Fruit fly (Drosophila melanogaster): Measurements from ENCODE around the gene CG18223.

Gene CG18223

dm6 chr3L:18898086-18898470 lies 22.0 kb downstream of the CG18223 start, which contains the start of gene CG3902 (continued):
- no peak for TF ChIP-seq Sox100B (GFP tag; optimal IDR thresholded peaks at IDR 0.05)
- TF ChIP-seq CG9215 (GFP tag; IDR thresholded peaks at IDR 0.05): no peak
- no peak for TF ChIP-seq CG8359 (GFP tag; optimal IDR thresholded peaks at IDR 0.05; ENCODE audit: borderline replicate concordance)
- no peak for TF ChIP-seq Sry-β (GFP tag; optimal IDR thresholded peaks at IDR 0.05)
- TF ChIP-seq CG6254 (GFP tag; optimal IDR thresholded peaks at IDR 0.05): no peak
- TF ChIP-seq CG17328 (GFP tag; IDR thresholded peaks at IDR 0.05): no peak
- TF ChIP-seq CG17186 (GFP tag; optimal IDR thresholded peaks at IDR 0.05): no peak
- TF ChIP-seq ERR (GFP tag; optimal IDR thresholded peaks at IDR 0.05): no peak
- peak; percentile 7 for TF ChIP-seq CG4707 (GFP tag; optimal IDR thresholded peaks at IDR 0.05)
- no peak for TF ChIP-seq sc (optimal IDR thresholded peaks at IDR 0.05)
- no peak for TF ChIP-seq sc (GFP tag; optimal IDR thresholded peaks at IDR 0.05)
- no peak for TF ChIP-seq Dp (GFP tag; optimal IDR thresholded peaks at IDR 0.05)
- no peak for TF ChIP-seq CG12236 (GFP tag; optimal IDR thresholded peaks at IDR 0.05)
- no peak for TF ChIP-seq CG10274 (GFP tag; optimal IDR thresholded peaks at IDR 0.05)
- TF ChIP-seq CG18262 (tag; optimal IDR thresholded peaks at IDR 0.05): no peak
- TF ChIP-seq Sry-δ (GFP tag; optimal IDR thresholded peaks at IDR 0.05): no peak
- peak; percentile 32 for TF ChIP-seq gcm2 (GFP tag; optimal IDR thresholded peaks at IDR 0.05)
- TF ChIP-seq CG8478 (optimal IDR thresholded peaks at IDR 0.05): no peak
- TF ChIP-seq CG9817 (tag; optimal IDR thresholded peaks at IDR 0.05): no peak
- TF ChIP-seq CG11247 (GFP tag; IDR thresholded peaks at IDR 0.05): 0 out of 2 replicates have a peak, but pooled peaks have one; percentile 28
- TF ChIP-seq crol (GFP tag; IDR thresholded peaks at IDR 0.05): 0 out of 2 replicates have a peak, but pooled peaks have one; percentile 23
- no peak for TF ChIP-seq ind (GFP tag; optimal IDR thresholded peaks at IDR 0.05)
- no peak for TF ChIP-seq Ets97D (GFP tag; optimal IDR thresholded peaks at IDR 0.05)
- TF ChIP-seq CG9932 (GFP tag; IDR thresholded peaks at IDR 0.05): no peak
- peak; percentile 27 for TF ChIP-seq CrebB (tag; optimal IDR thresholded peaks at IDR 0.05)
- no peak for TF ChIP-seq Hmx (GFP tag; optimal IDR thresholded peaks at IDR 0.05)
- TF ChIP-seq Taf1 (GFP tag; IDR thresholded peaks at IDR 0.05): no peak
- TF ChIP-seq CG10321 (GFP tag; IDR thresholded peaks at IDR 0.05): no peak
- TF ChIP-seq Fer2 (tag; optimal IDR thresholded peaks at IDR 0.05): no peak
- no peak for TF ChIP-seq CG17802 (tag; optimal IDR thresholded peaks at IDR 0.05)
- peak; percentile 47 for TF ChIP-seq CG13296 (GFP tag; optimal IDR thresholded peaks at IDR 0.05)
- no peak for TF ChIP-seq CG4424 (GFP tag; optimal IDR thresholded peaks at IDR 0.05)
- TF ChIP-seq BtbVII (GFP tag; optimal IDR thresholded peaks at IDR 0.05): peak; percentile 43
- TF ChIP-seq CG12071 (GFP tag; optimal IDR thresholded peaks at IDR 0.05): peak; percentile 37
- no peak for TF ChIP-seq MTF-1 (GFP tag; optimal IDR thresholded peaks at IDR 0.05; ENCODE audit: borderline replicate concordance)
- no peak for TF ChIP-seq CG15479 (GFP tag; optimal IDR thresholded peaks at IDR 0.05)
- no peak for TF ChIP-seq disco-r (GFP tag; optimal IDR thresholded peaks at IDR 0.05)
- TF ChIP-seq CG10147 (GFP tag; optimal IDR thresholded peaks at IDR 0.05): peak; percentile 18
- TF ChIP-seq en (GFP tag; optimal IDR thresholded peaks at IDR 0.05): no peak
- TF ChIP-seq ssp (GFP tag; IDR thresholded peaks at IDR 0.05): no peak
- no peak for TF ChIP-seq dpn (GFP tag; optimal IDR thresholded peaks at IDR 0.05)
- no peak for TF ChIP-seq Optix (GFP tag; IDR thresholded peaks at IDR 0.05)
- TF ChIP-seq nmo (GFP tag; optimal IDR thresholded peaks at IDR 0.05): no peak
- TF ChIP-seq Dbx (GFP tag; IDR thresholded peaks at IDR 0.05): peak; percentile 36; the same call in 1 of the 3 replicates
- no peak for TF ChIP-seq esg (GFP tag; conservative IDR thresholded peaks at IDR 0.05)
- TF ChIP-seq Atf-2 (GFP tag; optimal IDR thresholded peaks at IDR 0.05): no peak
- TF ChIP-seq CG15073 (GFP tag; optimal IDR thresholded peaks at IDR 0.05): no peak
- TF ChIP-seq CG4360 (GFP tag; IDR thresholded peaks at IDR 0.05): no peak
- TF ChIP-seq CG3847 (GFP tag; IDR thresholded peaks at IDR 0.05): no peak
- TF ChIP-seq cas (GFP tag; IDR thresholded peaks at IDR 0.05): no peak
- TF ChIP-seq CG5245 (GFP tag; optimal IDR thresholded peaks at IDR 0.05): no peak
- no peak for TF ChIP-seq sens-2 (GFP tag; IDR thresholded peaks at IDR 0.05)
- TF ChIP-seq CG2678 (tag; optimal IDR thresholded peaks at IDR 0.05): peak; percentile 28
